Fruit fly (Drosophila melanogaster) whole organism, wandering third instar larva: ENCODE results near the gene Cyp313a1.

ENCODE experiments used
- Abd-B ChIP-seq: fragments of >200 bp; optimal IDR thresholded peaks from 2 replicates; lab custom pipeline; 2017; ENCODE audit warnings: missing biosample characterization, missing genetic modification characterization
- Dfd ChIP-seq: fragments of >200 bp; optimal IDR thresholded peaks from 2 replicates; lab custom pipeline; 2017; ENCODE audit warnings: missing biosample characterization, missing genetic modification characterization
- Dif ChIP-seq: fragments of 200-275, 200-300 bp; sonication (Bioruptor generic); optimal IDR thresholded peaks from 2 replicates; lab custom pipeline; 2018; ENCODE audit warnings: missing biosample characterization, missing genetic modification characterization; ENCODE audit not compliant: partially characterized antibody
- GATAd ChIP-seq: sonication (Bioruptor generic); optimal IDR thresholded peaks from 2 replicates; lab custom pipeline; 2016; ENCODE audit warnings: missing biosample characterization, missing genetic modification characterization
- Hr78 ChIP-seq: fragments of >200 bp; optimal IDR thresholded peaks from 2 replicates; lab custom pipeline; 2017; ENCODE audit warnings: missing biosample characterization, missing genetic modification characterization
- Hr83 ChIP-seq: fragments of 200-300 bp; sonication (Bioruptor generic); optimal IDR thresholded peaks from 2 replicates; lab custom pipeline; 2016; ENCODE audit warnings: missing biosample characterization, mild to moderate bottlenecking, missing genetic modification characterization, moderate library complexity; ENCODE audit not compliant: poor library complexity, severe bottlenecking
- N ChIP-seq: fragments of >200 bp; optimal IDR thresholded peaks from 2 replicates; lab custom pipeline; 2018; ENCODE audit warnings: missing biosample characterization, missing external identifiers, missing genetic modification characterization
- br ChIP-seq: fragments of 200-800 bp; sonication (Bioruptor generic); optimal IDR thresholded peaks from 2 replicates; lab custom pipeline; 2016; ENCODE audit warnings: missing biosample characterization, missing genetic modification characterization
- fru ChIP-seq: fragments of 200-800 bp; sonication (Bioruptor generic); optimal IDR thresholded peaks from 3 replicates; lab custom pipeline; 2016; ENCODE audit warnings: missing biosample characterization, mild to moderate bottlenecking, missing genetic modification characterization
- jim ChIP-seq: fragments of 175-275, 200-325 bp; sonication (Bioruptor generic); optimal IDR thresholded peaks from 2 replicates; lab custom pipeline; 2016; ENCODE audit warnings: missing biosample characterization, mild to moderate bottlenecking, missing genetic modification characterization
- lola ChIP-seq: fragments of >200 bp; optimal IDR thresholded peaks from 2 replicates; lab custom pipeline; 2017; ENCODE audit warnings: missing biosample characterization, missing genetic modification characterization
- pan ChIP-seq: fragments of >200 bp; optimal IDR thresholded peaks from 2 replicates; lab custom pipeline; 2017
- sv ChIP-seq: fragments of 200-800 bp; sonication (Bioruptor generic); optimal IDR thresholded peaks from 3 replicates; lab custom pipeline; 2016; ENCODE audit warnings: missing biosample characterization, missing genetic modification characterization
- usp ChIP-seq: fragments of >200 bp; optimal IDR thresholded peaks from 2 replicates; lab custom pipeline; 2017; ENCODE audit warnings: missing biosample characterization, missing genetic modification characterization

- TF ChIP-seq sv (GFP tag; lab: Kevin White, UChicago) (no peak), br (GFP tag; lab: Kevin White, UChicago) (no peak), Dif (GFP tag; lab: Kevin White, UChicago) (no peak), Hr83 (GFP tag; lab: Kevin White, UChicago) (no peak), pan (no peak), Hr78 (GFP tag; lab: Kevin White, UChicago) (no peak), N (no peak), jim (GFP tag; lab: Kevin White, UChicago) (no peak), Dfd (GFP tag; lab: Kevin White, UChicago) (no peak), Abd-B (GFP tag; lab: Kevin White, UChicago) (no peak), GATAd (GFP tag; lab: Kevin White, UChicago) (no peak), lola (no peak), usp (GFP tag; lab: Kevin White, UChicago) (no peak), fru (no peak)
Observed at dm6 chr3R:14482986-14483385, 37.9 kb upstream of the Cyp313a1 start.
